Fruit fly (Drosophila melanogaster) whole organism, larva: ENCODE results near the gene CG11700.

Experiments used
- noc ChIP-seq: fragments of 200-800 bp; sonication (Bioruptor generic); optimal IDR thresholded peaks from 3 replicates; lab custom pipeline; 2019; ENCODE audit warnings: missing biosample characterization, mild to moderate bottlenecking, missing genetic modification characterization, moderate library complexity

CG11700 gene

dm6 chrX:6252897-6253540 is 30.4 kb downstream of the CG11700 start:
- TF ChIP-seq noc = no peak

- no peak for TF ChIP-seq noc
Observed at dm6 chrX:6237015-6237414, 46.4 kb downstream of the CG11700 start, which contains the start of gene CG14445. TSS of gene CG14445 (plus strand) at chrX:6237315.
